Worm (Caenorhabditis elegans) whole organism, midembryonic: Measurements from ENCODE around the gene F32D8.13.

Experiments
- T22C8.4 ChIP-seq: fragments of 200-800 bp; sonication (Bioruptor generic); IDR thresholded peaks from 2 replicates; pipeline ENCODE4 v1.3.6; 2022; ENCODE audit warnings: missing genetic modification characterization, missing compliant biosample characterization
- cog-1 ChIP-seq: sonication (generic microtip); optimal IDR thresholded peaks from 2 replicates; lab custom pipeline; 2016; ENCODE audit warnings: missing genetic modification characterization, missing compliant biosample characterization
- med-1 ChIP-seq: sonication (generic microtip); optimal IDR thresholded peaks from 2 replicates; lab custom pipeline; 2017; ENCODE audit warnings: missing genetic modification characterization, mild to moderate bottlenecking, missing compliant biosample characterization, antibody characterized with exemption, missing genetic modification reagents; ENCODE audit not compliant: insufficient read depth
- tab-1 ChIP-seq: fragments of 200-800 bp; sonication (Bioruptor generic); IDR thresholded peaks from 2 replicates; pipeline ENCODE4 v1.3.6; 2022; ENCODE audit warnings: missing genetic modification characterization, missing compliant biosample characterization
- ztf-23 ChIP-seq: fragments of 200-800 bp; sonication (Bioruptor generic); IDR thresholded peaks from 2 replicates; pipeline ENCODE4 v1.3.6; 2022; ENCODE audit warnings: missing genetic modification reagents, missing genetic modification characterization, missing compliant biosample characterization

DNA sequence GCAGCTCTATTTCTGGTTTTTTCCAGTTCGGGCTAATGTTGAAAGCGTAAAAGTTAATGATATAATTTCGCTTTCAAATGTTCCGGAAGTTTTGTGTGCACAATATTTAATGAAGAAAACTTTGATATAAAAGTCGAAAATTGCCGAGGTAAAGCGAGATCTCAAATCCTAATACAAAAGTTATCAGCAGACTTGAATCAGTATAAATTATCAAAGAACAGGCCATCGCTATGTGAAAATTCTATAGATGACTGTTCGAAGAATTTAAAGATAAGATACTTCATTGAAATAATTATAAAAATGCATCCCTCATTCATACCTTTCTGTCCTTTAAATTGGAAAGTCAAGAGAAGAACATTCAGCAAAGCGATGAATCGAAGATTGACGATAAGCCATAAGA is 49.5 kb downstream of the F32D8.13 start, which contains the start of gene C29A12.6:
- TF ChIP-seq cog-1: no peak
- TF ChIP-seq tab-1 (GFP tag; lab: Robert Waterston, UW): no peak
- TF ChIP-seq T22C8.4: no peak
- TF ChIP-seq med-1 (GFP tag; lab: Kevin White, UChicago): no peak
- no peak for TF ChIP-seq ztf-23 (GFP tag; lab: Robert Waterston, UW)
